Fruit fly (Drosophila melanogaster): ENCODE results near the gene CHMP2B.

CHMP2B gene

DNA sequence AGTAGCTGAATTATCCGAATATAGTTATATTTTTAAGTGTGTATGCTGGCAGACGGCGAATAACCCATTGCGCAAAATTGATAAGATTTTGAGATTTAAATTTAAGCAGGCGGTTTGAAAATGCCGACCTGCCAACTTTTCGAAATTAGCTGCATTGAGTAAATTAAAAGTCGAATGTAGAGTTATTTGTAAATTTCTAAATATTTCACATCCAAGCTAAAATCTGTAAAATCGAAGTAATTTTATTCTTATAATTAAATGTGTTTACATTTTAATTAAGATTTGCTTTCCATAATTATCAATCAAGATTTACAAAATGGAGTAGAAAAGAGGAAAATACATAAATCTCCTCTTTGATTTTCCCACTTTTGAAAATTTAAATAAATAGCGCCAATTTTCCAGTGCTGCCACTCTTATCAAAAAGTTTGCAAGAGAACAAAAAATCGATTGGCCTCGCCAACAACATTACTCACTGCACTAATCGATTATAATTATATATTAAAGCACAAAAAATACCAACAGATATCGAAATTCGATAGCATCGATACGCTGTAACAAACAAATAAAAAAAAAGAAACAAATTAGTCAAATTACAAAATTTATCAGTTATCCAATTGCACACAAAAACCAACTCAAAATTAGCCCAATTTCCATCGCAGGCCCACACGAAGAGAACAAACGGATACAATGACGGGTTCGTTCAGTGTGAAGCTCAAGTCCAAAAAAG, 5.6 kb upstream of the CHMP2B start, which contains the start of gene Yod1 (continued):
- TF ChIP-seq Nf-YA (GFP tag; IDR thresholded peaks at IDR 0.05) (no peak), CG32767 (GFP tag; IDR thresholded peaks at IDR 0.05) (no peak), onecut (GFP tag; IDR thresholded peaks at IDR 0.05) (0 out of 2 replicates have a peak, but pooled peaks have one; percentile 23), ewg (GFP tag; optimal IDR thresholded peaks at IDR 0.05) (no peak), kah (GFP tag; optimal IDR thresholded peaks at IDR 0.05) (no peak), CG15073 (GFP tag; optimal IDR thresholded peaks at IDR 0.05) (no peak), eve (GFP tag; optimal IDR thresholded peaks at IDR 0.05) (no peak), Dip3 (GFP tag; optimal IDR thresholded peaks at IDR 0.05) (no peak), lov (optimal IDR thresholded peaks at IDR 0.05) (no peak), lov (GFP tag; IDR thresholded peaks at IDR 0.05) (no peak), Oli (tag; optimal IDR thresholded peaks at IDR 0.05) (no peak), stc (GFP tag; IDR thresholded peaks at IDR 0.05) (no peak), amos (GFP tag; IDR thresholded peaks at IDR 0.05; ENCODE audit: partially characterized antibody) (peak; percentile 73), dimm (GFP tag; IDR thresholded peaks at IDR 0.05) (no peak), tgo (GFP tag; IDR thresholded peaks at IDR 0.05) (no peak), bsh (GFP tag; optimal IDR thresholded peaks at IDR 0.05) (no peak), Eip74EF (GFP tag; optimal IDR thresholded peaks at IDR 0.05) (no peak), trem (tag; optimal IDR thresholded peaks at IDR 0.05) (peak; percentile 98), CG11247 (GFP tag; IDR thresholded peaks at IDR 0.05) (no peak), hkb (optimal IDR thresholded peaks at IDR 0.05) (no peak), hkb (GFP tag; IDR thresholded peaks at IDR 0.05) (no peak), ranshi (GFP tag; IDR thresholded peaks at IDR 0.05) (no peak), Abd-B (GFP tag; optimal IDR thresholded peaks at IDR 0.05) (no peak), Myb (GFP tag; optimal IDR thresholded peaks at IDR 0.05) (peak; percentile 86), CrebB (tag; optimal IDR thresholded peaks at IDR 0.05) (no peak), Hr78 (GFP tag; optimal IDR thresholded peaks at IDR 0.05) (peak in 1 of 2 experiments; percentile 65), HLH54F (GFP tag; optimal IDR thresholded peaks at IDR 0.05) (no peak), mirr (GFP tag; optimal IDR thresholded peaks at IDR 0.05) (no peak), CG12236 (GFP tag; optimal IDR thresholded peaks at IDR 0.05) (no peak), Doc3 (GFP tag; IDR thresholded peaks at IDR 0.05; ENCODE audit: partially characterized antibody) (peak; percentile 56; the same call in 2 of the 3 replicates), CG3995 (GFP tag; optimal IDR thresholded peaks at IDR 0.05) (no peak), pzg (GFP tag; optimal IDR thresholded peaks at IDR 0.05) (peak; percentile 63), ttk (GFP tag; IDR thresholded peaks at IDR 0.05) (no peak), Fer2 (tag; optimal IDR thresholded peaks at IDR 0.05) (no peak), CG8089 (GFP tag; optimal IDR thresholded peaks at IDR 0.05) (no peak), Stat92E (GFP tag; optimal IDR thresholded peaks at IDR 0.05) (peak in 1 of 3 experiments; percentile 12), CG12071 (GFP tag; optimal IDR thresholded peaks at IDR 0.05) (no peak), CG6813 (GFP tag; optimal IDR thresholded peaks at IDR 0.05) (no peak), Nf-YB (GFP tag; optimal IDR thresholded peaks at IDR 0.05) (no peak), CG4424 (GFP tag; optimal IDR thresholded peaks at IDR 0.05) (no peak), jumu (GFP tag; optimal IDR thresholded peaks at IDR 0.05) (no peak), CG10366 (GFP tag; IDR thresholded peaks at IDR 0.05) (no peak), B-H1 (GFP tag; IDR thresholded peaks at IDR 0.05) (no peak), unc-4 (GFP tag; IDR thresholded peaks at IDR 0.05; ENCODE audit: partially characterized antibody) (peak; percentile 76), trh (GFP tag; optimal IDR thresholded peaks at IDR 0.05) (no peak), ato (GFP tag; IDR thresholded peaks at IDR 0.05; ENCODE audit: partially characterized antibody) (peak; percentile 76), ase (GFP tag; IDR thresholded peaks at IDR 0.05) (no peak), CG15479 (GFP tag; optimal IDR thresholded peaks at IDR 0.05) (no peak), HHEX (GFP tag; optimal IDR thresholded peaks at IDR 0.05) (no peak)

All from whole organism, embryonic.